Worm (Caenorhabditis elegans) whole organism, L1 larva: ENCODE data around the gene srd-56.

Experiments used
- aha-1 ChIP-seq: fragments of 150-350 bp; optimal IDR thresholded peaks from 2 replicates; lab custom pipeline; 2014; ENCODE audit warnings: missing biosample characterization, missing genetic modification characterization
- ceh-82 ChIP-seq, 3 experiments: fragments of 150-350 bp in 1 of 3; sonication (generic microtip) in 2 of 3; optimal IDR thresholded peaks; 2 replicates each; lab custom pipeline; 2014 to 2017; ENCODE audit warnings: missing biosample characterization in 3 of 3, missing genetic modification characterization in 3 of 3
- dpl-1 ChIP-seq, 3 experiments: fragments of 150-350 bp in 2 of 3; sonication (generic microtip) in 1 of 3; optimal IDR thresholded peaks; 2 replicates each; lab custom pipeline; 2014 to 2017; ENCODE audit warnings: missing biosample characterization in 3 of 3, missing genetic modification characterization in 3 of 3, missing genetic modification reagents in 3 of 3
- elt-2 ChIP-seq: sonication (generic microtip); optimal IDR thresholded peaks from 2 replicates; lab custom pipeline; 2016; ENCODE audit warnings: missing genetic modification characterization, mild to moderate bottlenecking, inconsistent platforms, missing compliant biosample characterization, missing genetic modification reagents
- fkh-4 ChIP-seq: sonication (generic microtip); optimal IDR thresholded peaks from 2 replicates; lab custom pipeline; 2016; ENCODE audit warnings: missing compliant biosample characterization, missing genetic modification characterization, borderline replicate concordance
- fos-1 ChIP-seq: fragments of 150-350 bp; optimal IDR thresholded peaks from 2 replicates; lab custom pipeline; 2014; ENCODE audit warnings: missing biosample characterization, missing genetic modification characterization
- nhr-28 ChIP-seq: fragments of 150-350 bp; optimal IDR thresholded peaks from 2 replicates; lab custom pipeline; 2014; ENCODE audit warnings: missing biosample characterization, missing genetic modification characterization
- nhr-76 ChIP-seq: sonication (generic microtip); optimal IDR thresholded peaks from 2 replicates; lab custom pipeline; 2017; ENCODE audit warnings: missing biosample characterization, missing genetic modification characterization
- nhr-77 ChIP-seq: fragments of 150-350 bp; optimal IDR thresholded peaks from 2 replicates; lab custom pipeline; 2014; ENCODE audit warnings: missing biosample characterization, missing genetic modification characterization
- snpc-4 ChIP-seq: fragments of 150-350 bp; optimal IDR thresholded peaks from 2 replicates; lab custom pipeline; 2014; ENCODE audit warnings: missing biosample characterization, missing genetic modification characterization
- unc-130 ChIP-seq: fragments of 150-350 bp; optimal IDR thresholded peaks from 2 replicates; lab custom pipeline; 2017; ENCODE audit warnings: missing biosample characterization, missing genetic modification characterization, inconsistent platforms
- unc-62 ChIP-seq: fragments of 150-350 bp; optimal IDR thresholded peaks from 2 replicates; lab custom pipeline; 2014; ENCODE audit warnings: missing biosample characterization, missing genetic modification reagents, missing genetic modification characterization

DNA sequence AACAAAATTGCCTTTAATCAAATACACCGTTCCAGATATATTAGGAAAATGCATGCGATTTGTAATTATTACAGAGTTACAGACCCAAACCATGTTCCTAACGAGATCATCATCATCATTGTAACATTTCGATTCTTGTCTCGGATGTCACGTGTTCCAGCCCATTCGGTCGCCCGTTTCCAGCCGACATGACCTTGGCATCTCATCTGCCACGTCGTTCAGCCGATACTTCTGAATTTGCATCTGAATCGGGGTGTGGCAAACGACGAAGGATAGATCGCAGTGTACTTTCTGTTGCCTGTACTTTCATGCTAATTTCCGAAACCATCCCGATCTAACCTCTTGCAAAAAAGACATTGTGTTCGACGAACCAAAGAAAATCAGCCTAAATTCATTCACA, 36.7 kb upstream of the srd-56 start:
- no peak for TF ChIP-seq nhr-28 (tag; lab: Kevin White, UChicago)
- TF ChIP-seq fos-1 (tag; lab: Kevin White, UChicago): no peak
- no peak for TF ChIP-seq unc-62
- no peak for TF ChIP-seq ceh-82 (tag; optimal IDR thresholded peaks at IDR 0.05; lab: Kevin White, UChicago)
- TF ChIP-seq aha-1 (tag; lab: Kevin White, UChicago): no peak
- no peak for TF ChIP-seq nhr-77 (tag; lab: Kevin White, UChicago)
- no peak for TF ChIP-seq dpl-1 (GFP tag; optimal IDR thresholded peaks at IDR 0.05; lab: Kevin White, UChicago)
- no peak for TF ChIP-seq snpc-4 (tag; lab: Kevin White, UChicago)
- no peak for TF ChIP-seq fkh-4
- TF ChIP-seq nhr-76: no peak
- no peak for TF ChIP-seq elt-2 (tag; lab: Kevin White, UChicago)
- TF ChIP-seq unc-130 (tag; lab: Kevin White, UChicago): no peak
